Fruit fly (Drosophila melanogaster): ENCODE results near the gene CG42724.
A peak's percentile ranks its signal among the peaks of the same experiment; 100 is the strongest.

Gene CG42724

dm6 chr3R:6409153-6409571 is 41.1 kb upstream of the CG42724 start (continued):
- TF ChIP-seq CG1602 (GFP tag; optimal IDR thresholded peaks at IDR 0.05): no peak
- peak in 1 of 2 experiments; percentile 54 for TF ChIP-seq Eip74EF (GFP tag; optimal IDR thresholded peaks at IDR 0.05)
- peak; percentile 55 for TF ChIP-seq CG10431 (GFP tag; optimal IDR thresholded peaks at IDR 0.05)
- peak; percentile 87 for TF ChIP-seq nom (GFP tag; optimal IDR thresholded peaks at IDR 0.05)
- 0 out of 3 replicates have a peak, but pooled peaks have one; percentile 12 for TF ChIP-seq CG34422 (GFP tag; IDR thresholded peaks at IDR 0.05)
- peak; percentile 0 for TF ChIP-seq D (optimal IDR thresholded peaks at IDR 0.05)
- TF ChIP-seq D (GFP tag; optimal IDR thresholded peaks at IDR 0.05): no peak
- no peak for TF ChIP-seq pb (GFP tag; optimal IDR thresholded peaks at IDR 0.05)
- no peak for TF ChIP-seq bab2 (GFP tag; optimal IDR thresholded peaks at IDR 0.05)
- TF ChIP-seq pros (GFP tag; optimal IDR thresholded peaks at IDR 0.05): peak; percentile 59
- TF ChIP-seq MTF-1 (GFP tag; optimal IDR thresholded peaks at IDR 0.05; ENCODE audit: borderline replicate concordance): peak; percentile 38
- peak; percentile 83 for TF ChIP-seq psq (GFP tag; optimal IDR thresholded peaks at IDR 0.05)
- peak; percentile 16 for TF ChIP-seq CG12219 (GFP tag; optimal IDR thresholded peaks at IDR 0.05)
- TF ChIP-seq fd64A (GFP tag; optimal IDR thresholded peaks at IDR 0.05): peak; percentile 4
- peak; percentile 8; the same call in 1 of the 2 replicates for TF ChIP-seq onecut (GFP tag; IDR thresholded peaks at IDR 0.05)
- peak; percentile 41 for TF ChIP-seq CG15601 (tag; optimal IDR thresholded peaks at IDR 0.05)
- 0 out of 2 replicates have a peak, but pooled peaks have one; percentile 30 for TF ChIP-seq CG1024 (GFP tag; IDR thresholded peaks at IDR 0.05)
- peak; percentile 18 for TF ChIP-seq CG3163 (GFP tag; optimal IDR thresholded peaks at IDR 0.05)
- peak in 1 of 2 experiments; percentile 26 for TF ChIP-seq bsh (GFP tag; optimal IDR thresholded peaks at IDR 0.05)
- peak; percentile 18 for TF ChIP-seq twi (tag; optimal IDR thresholded peaks at IDR 0.05)
- peak; percentile 23 for TF ChIP-seq CG7745 (tag; optimal IDR thresholded peaks at IDR 0.05)
- peak; percentile 51; the same call in 2 of the 3 replicates for TF ChIP-seq sr (GFP tag; IDR thresholded peaks at IDR 0.05)
- no peak for TF ChIP-seq wek (GFP tag; optimal IDR thresholded peaks at IDR 0.05)
- TF ChIP-seq CG2199 (GFP tag; IDR thresholded peaks at IDR 0.05): peak; percentile 66; the same call in 1 of the 3 replicates
- TF ChIP-seq CG13424 (tag; optimal IDR thresholded peaks at IDR 0.05): peak; percentile 9
- TF ChIP-seq z (GFP tag; IDR thresholded peaks at IDR 0.05): 0 out of 3 replicates have a peak, but pooled peaks have one; percentile 27
- 0 out of 3 replicates have a peak, but pooled peaks have one; percentile 21 for TF ChIP-seq zfh1 (GFP tag; IDR thresholded peaks at IDR 0.05)
- TF ChIP-seq sqz (GFP tag; optimal IDR thresholded peaks at IDR 0.05): peak; percentile 54
- no peak for TF ChIP-seq CG4820 (GFP tag; optimal IDR thresholded peaks at IDR 0.05)
- TF ChIP-seq gcm (GFP tag; optimal IDR thresholded peaks at IDR 0.05): peak; percentile 63
- peak; percentile 0 for TF ChIP-seq pfk (GFP tag; optimal IDR thresholded peaks at IDR 0.05)
- TF ChIP-seq fd96Cb (tag; optimal IDR thresholded peaks at IDR 0.05): no peak
- TF ChIP-seq CG42726 (GFP tag; IDR thresholded peaks at IDR 0.05; ENCODE audit: partially characterized antibody): no peak
- peak; percentile 21 for TF ChIP-seq CG3407 (GFP tag; optimal IDR thresholded peaks at IDR 0.05)
- TF ChIP-seq prd (optimal IDR thresholded peaks at IDR 0.05): no peak
- no peak for TF ChIP-seq prd (GFP tag; IDR thresholded peaks at IDR 0.05)
- TF ChIP-seq CG2712 (tag; optimal IDR thresholded peaks at IDR 0.05): peak; percentile 13
- TF ChIP-seq Xrp1 (GFP tag; IDR thresholded peaks at IDR 0.05): peak; percentile 18; the same call in 1 of the 2 replicates
- peak; percentile 58 for TF ChIP-seq CG33557 (GFP tag; optimal IDR thresholded peaks at IDR 0.05)
- TF ChIP-seq CG18764 (GFP tag; optimal IDR thresholded peaks at IDR 0.05): no peak
- peak; percentile 19 for TF ChIP-seq Blimp-1 (GFP tag; optimal IDR thresholded peaks at IDR 0.05)
- TF ChIP-seq CG4707 (GFP tag; optimal IDR thresholded peaks at IDR 0.05): peak; percentile 34
- TF ChIP-seq chm (GFP tag; IDR thresholded peaks at IDR 0.05): peak; percentile 77; the same call in 1 of the 2 replicates
- TF ChIP-seq Med (GFP tag): peak; percentile 26
- peak; percentile 15 for TF ChIP-seq CG15479 (GFP tag; optimal IDR thresholded peaks at IDR 0.05)
- 0 out of 2 replicates have a peak, but pooled peaks have one; percentile 8 for TF ChIP-seq CG7372 (GFP tag; IDR thresholded peaks at IDR 0.05)
- TF ChIP-seq Oaz (GFP tag; IDR thresholded peaks at IDR 0.05): no peak
- no peak for TF ChIP-seq CG9437 (GFP tag; optimal IDR thresholded peaks at IDR 0.05)
- TF ChIP-seq CG4360 (GFP tag; IDR thresholded peaks at IDR 0.05): peak; percentile 96
- TF ChIP-seq Bdp1 (GFP tag; optimal IDR thresholded peaks at IDR 0.05): no peak
